Worm (Caenorhabditis elegans) whole organism, midembryonic: ENCODE data around the gene col-130.

Experiments used
- T22C8.4 ChIP-seq: fragments of 200-800 bp; sonication (Bioruptor generic); IDR thresholded peaks from 2 replicates; pipeline ENCODE4 v1.3.6; 2022; ENCODE audit warnings: missing genetic modification characterization, missing compliant biosample characterization
- cog-1 ChIP-seq: sonication (generic microtip); optimal IDR thresholded peaks from 2 replicates; lab custom pipeline; 2016; ENCODE audit warnings: missing genetic modification characterization, missing compliant biosample characterization
- flt-1 ChIP-seq: fragments of 200-800 bp; sonication (Bioruptor generic); IDR thresholded peaks from 2 replicates; pipeline ENCODE4 v1.3.6; 2022; ENCODE audit warnings: missing genetic modification characterization, missing compliant biosample characterization
- klf-2 ChIP-seq: fragments of 200-800 bp; sonication (Bioruptor generic); conservative IDR thresholded peaks from 2 replicates; pipeline ENCODE4 v1.3.6; 2022; ENCODE audit warnings: missing genetic modification reagents, missing genetic modification characterization, missing compliant biosample characterization
- med-1 ChIP-seq: sonication (generic microtip); optimal IDR thresholded peaks from 2 replicates; lab custom pipeline; 2017; ENCODE audit warnings: missing genetic modification characterization, mild to moderate bottlenecking, missing compliant biosample characterization, antibody characterized with exemption, missing genetic modification reagents; ENCODE audit not compliant: insufficient read depth
- ref-1 ChIP-seq: fragments of 200-800 bp; sonication (Bioruptor generic); conservative IDR thresholded peaks from 2 replicates; pipeline ENCODE4 v1.3.6; 2022; ENCODE audit warnings: missing genetic modification reagents, missing genetic modification characterization, missing compliant biosample characterization
- tab-1 ChIP-seq: fragments of 200-800 bp; sonication (Bioruptor generic); IDR thresholded peaks from 2 replicates; pipeline ENCODE4 v1.3.6; 2022; ENCODE audit warnings: missing genetic modification characterization, missing compliant biosample characterization
- ztf-23 ChIP-seq: fragments of 200-800 bp; sonication (Bioruptor generic); IDR thresholded peaks from 2 replicates; pipeline ENCODE4 v1.3.6; 2022; ENCODE audit warnings: missing genetic modification reagents, missing genetic modification characterization, missing compliant biosample characterization
- ztf-29 ChIP-seq: fragments of 200-800 bp; sonication (Bioruptor generic); IDR thresholded peaks from 2 replicates; pipeline ENCODE4 v1.3.6; 2022; ENCODE audit warnings: missing genetic modification reagents, missing genetic modification characterization, missing compliant biosample characterization

ce11 chrIV:12382864-12383263 is 45.5 kb downstream of the col-130 start, which contains the start of gene thn-2:
- TF ChIP-seq med-1 (GFP tag; lab: Kevin White, UChicago) (no peak), ztf-29 (GFP tag; lab: Robert Waterston, UW) (no peak), flt-1 (GFP tag; lab: Robert Waterston, UW) (no peak), cog-1 (tag; lab: Kevin White, UChicago) (no peak), ref-1 (GFP tag; lab: Robert Waterston, UW) (no peak), tab-1 (GFP tag; lab: Robert Waterston, UW) (no peak), ztf-23 (GFP tag; lab: Robert Waterston, UW) (no peak), klf-2 (GFP tag; lab: Robert Waterston, UW) (no peak), T22C8.4 (GFP tag; lab: Robert Waterston, UW) (no peak)
